Worm (Caenorhabditis elegans) whole organism, dauer: ENCODE data around the gene srlf-7.

ENCODE experiments used
- unc-62 ChIP-seq: sonication (generic microtip); optimal IDR thresholded peaks from 2 replicates; lab custom pipeline; 2017; ENCODE audit warnings: missing biosample characterization, missing genetic modification reagents, missing genetic modification characterization

srlf-7 gene

ce11 chrIV:7188528-7189422 is at the start of gene srlf-7:
TSS of gene srlf-7 (plus strand) at chrIV:7189287.
- no peak for TF ChIP-seq unc-62 (GFP tag; lab: Kevin White, UChicago)

- TF ChIP-seq unc-62 (GFP tag; lab: Kevin White, UChicago), result no peak
These were observed 44.3 kb upstream of the srlf-7 start, which contains the start of gene hecd-1 for ce11 chrIV:7144670-7145257. TSS of gene hecd-1 (minus strand) at chrIV:7144720.

ce11 chrIV:7147722-7148121 is 41.4 kb upstream of the srlf-7 start:
- no peak for TF ChIP-seq unc-62 (GFP tag; lab: Kevin White, UChicago)

- no peak for TF ChIP-seq unc-62 (GFP tag; lab: Kevin White, UChicago)
These were observed 40.0 kb upstream of the srlf-7 start, which contains the start of gene C34D4.4 for ce11 chrIV:7149020-7149601. TSS of gene C34D4.4 (plus strand) at chrIV:7149361.

ce11 chrIV:7152409-7152808 is 36.7 kb upstream of the srlf-7 start, which contains the start of gene col-113:
TSS of gene col-113 (minus strand) at chrIV:7152509.
- TF ChIP-seq unc-62 (GFP tag; lab: Kevin White, UChicago), result no peak

- no peak for TF ChIP-seq unc-62 (GFP tag; lab: Kevin White, UChicago)
These were observed 35.7 kb upstream of the srlf-7 start, which contains the start of gene C34D4.3 for ce11 chrIV:7153362-7153761. TSS of gene C34D4.3 (plus strand) at chrIV:7153662.

- no peak for TF ChIP-seq unc-62 (GFP tag; lab: Kevin White, UChicago)
These were observed 34.7 kb upstream of the srlf-7 start, which contains the start of gene C34D4.2 for ce11 chrIV:7154356-7154755. TSS of gene C34D4.2 (plus strand) at chrIV:7154656.

ce11 chrIV:7156356-7156755 is 32.7 kb upstream of the srlf-7 start, which contains the start of gene maph-9:
TSS of gene maph-9 (plus strand) at chrIV:7156628.
- TF ChIP-seq unc-62 (GFP tag; lab: Kevin White, UChicago), result no peak

- TF ChIP-seq unc-62 (GFP tag; lab: Kevin White, UChicago), result no peak
These were observed 30.9 kb upstream of the srlf-7 start for ce11 chrIV:7158161-7158560.

- TF ChIP-seq unc-62 (GFP tag; lab: Kevin White, UChicago), result no peak
These were observed 29.5 kb upstream of the srlf-7 start for ce11 chrIV:7159586-7159985.

ce11 chrIV:7165723-7166122 is 23.4 kb upstream of the srlf-7 start, which contains the start of gene rpc-1:
TSS of gene rpc-1 (minus strand) at chrIV:7165748.
- no peak for TF ChIP-seq unc-62 (GFP tag; lab: Kevin White, UChicago)

- no peak for TF ChIP-seq unc-62 (GFP tag; lab: Kevin White, UChicago)
These were observed 22.5 kb upstream of the srlf-7 start, which contains the start of gene C42D4.18 for ce11 chrIV:7166553-7166952. TSS of gene C42D4.18 (plus strand) at chrIV:7166783.

- TF ChIP-seq unc-62 (GFP tag; lab: Kevin White, UChicago), result no peak
These were observed 20.9 kb upstream of the srlf-7 start, which contains the start of gene skr-16 for ce11 chrIV:7167983-7168760. TSS of gene skr-16 (plus strand) at chrIV:7168710.

- no peak for TF ChIP-seq unc-62 (GFP tag; lab: Kevin White, UChicago)
These were observed 17.9 kb upstream of the srlf-7 start, which contains the start of gene str-220 for ce11 chrIV:7171222-7171621. TSS of gene str-220 (minus strand) at chrIV:7171322.

ce11 chrIV:7173489-7173888 is 15.6 kb upstream of the srlf-7 start, which contains the start of gene str-1:
TSS of gene str-1 (plus strand) at chrIV:7173789.
- TF ChIP-seq unc-62 (GFP tag; lab: Kevin White, UChicago), result no peak
